Worm (Caenorhabditis elegans) whole organism, L4 larva: Measurements from ENCODE around the gene mul-1.

ENCODE experiments used
- F44E2.7 ChIP-seq: fragments of 200-800 bp; sonication (Bioruptor generic); IDR thresholded peaks from 2 replicates; pipeline ENCODE4 v2.1.2; 2022; ENCODE audit warnings: missing genetic modification characterization, missing compliant biosample characterization
- Y105C5A.15 ChIP-seq: fragments of 200-800 bp; sonication (Bioruptor generic); IDR thresholded peaks from 2 replicates; pipeline ENCODE4 v1.3.6; 2022; ENCODE audit warnings: missing genetic modification characterization, missing compliant biosample characterization
- Y5F2A.4 ChIP-seq: fragments of 200-800 bp; sonication (Bioruptor generic); optimal IDR thresholded peaks from 2 replicates; lab custom pipeline; 2018; ENCODE audit warnings: mild to moderate bottlenecking, missing genetic modification characterization, missing compliant biosample characterization
- ZK337.2 ChIP-seq: fragments of 200-800 bp; sonication (Bioruptor generic); IDR thresholded peaks from 2 replicates; pipeline ENCODE4 v1.3.6; 2022; ENCODE audit warnings: missing genetic modification reagents, missing genetic modification characterization, missing compliant biosample characterization
- ZK546.5 ChIP-seq, 2 experiments: sonication (generic microtip); optimal IDR thresholded peaks; 2 replicates each; lab custom pipeline; 2017; ENCODE audit warnings: missing biosample characterization in 2 of 2, missing genetic modification characterization in 2 of 2
- ceh-32 ChIP-seq: sonication (generic microtip); optimal IDR thresholded peaks from 2 replicates; lab custom pipeline; 2016; ENCODE audit warnings: mild to moderate bottlenecking, missing genetic modification characterization, missing compliant biosample characterization; ENCODE audit not compliant: poor library complexity
- ceh-44 ChIP-seq: fragments of 200-800 bp; sonication (Bioruptor generic); IDR thresholded peaks from 2 replicates; pipeline ENCODE4 v1.3.6; 2022; ENCODE audit warnings: missing genetic modification reagents, missing genetic modification characterization, missing compliant biosample characterization
- ceh-62 ChIP-seq: sonication (generic microtip); optimal IDR thresholded peaks from 2 replicates; lab custom pipeline; 2017; ENCODE audit warnings: missing biosample characterization, missing genetic modification characterization
- ces-1 ChIP-seq: fragments of 150-350 bp; sonication (generic microtip); optimal IDR thresholded peaks from 4 replicates; lab custom pipeline; 2014; ENCODE audit warnings: missing biosample characterization, missing genetic modification reagents, missing genetic modification characterization
- cey-2 ChIP-seq: sonication (generic microtip); optimal IDR thresholded peaks from 3 replicates; lab custom pipeline; 2017; ENCODE audit warnings: missing genetic modification characterization, mild to moderate bottlenecking, missing compliant biosample characterization, antibody characterized with exemption, borderline replicate concordance; ENCODE audit not compliant: insufficient read depth
- ctbp-1 ChIP-seq: fragments of 200-800 bp; sonication (Bioruptor generic); IDR thresholded peaks from 2 replicates; pipeline ENCODE4 v1.3.6; 2022; ENCODE audit warnings: missing genetic modification reagents, missing genetic modification characterization, missing compliant biosample characterization
- dmd-6 ChIP-seq: fragments of 200-800 bp; sonication (Bioruptor generic); IDR thresholded peaks from 2 replicates; pipeline ENCODE4 v1.3.6; 2022; ENCODE audit warnings: missing genetic modification reagents, missing genetic modification characterization, missing compliant biosample characterization
- dmd-9 ChIP-seq: fragments of 200-800 bp; sonication (Bioruptor generic); IDR thresholded peaks from 2 replicates; pipeline ENCODE4 v1.3.6; 2022; ENCODE audit warnings: missing genetic modification reagents, missing genetic modification characterization, missing compliant biosample characterization
- fos-1 ChIP-seq: fragments of 150-350 bp; optimal IDR thresholded peaks from 2 replicates; lab custom pipeline; 2014; ENCODE audit warnings: missing biosample characterization, missing genetic modification characterization
- hif-1 ChIP-seq, 2 experiments: sonication (generic microtip); optimal IDR thresholded peaks; 2 replicates each; lab custom pipeline; 2016 to 2017; ENCODE audit warnings: missing compliant biosample characterization in 2 of 2, missing genetic modification characterization in 2 of 2, missing genetic modification reagents in 2 of 2, missing genotype in 2 of 2, mild to moderate bottlenecking in 1 of 2
- hlh-11 ChIP-seq: fragments of 200-800 bp; sonication (Bioruptor generic); optimal IDR thresholded peaks from 2 replicates; lab custom pipeline; 2018; ENCODE audit warnings: mild to moderate bottlenecking, missing genetic modification characterization, missing compliant biosample characterization
- jun-1 ChIP-seq: fragments of 150-350 bp; optimal IDR thresholded peaks from 2 replicates; lab custom pipeline; 2014; ENCODE audit warnings: missing biosample characterization, missing genetic modification reagents, missing genetic modification characterization
- lin-13 ChIP-seq: fragments of 150-350 bp; optimal IDR thresholded peaks from 2 replicates; lab custom pipeline; 2014; ENCODE audit warnings: missing biosample characterization, missing genetic modification reagents, missing genetic modification characterization
- lin-39 ChIP-seq: fragments of 150-350 bp; optimal IDR thresholded peaks from 2 replicates; lab custom pipeline; 2014; ENCODE audit warnings: missing biosample characterization, missing genetic modification reagents, missing genetic modification characterization
- lir-3 ChIP-seq: sonication (generic microtip); optimal IDR thresholded peaks from 2 replicates; lab custom pipeline; 2016; ENCODE audit warnings: mild to moderate bottlenecking, missing genetic modification characterization, missing compliant biosample characterization
- mep-1 ChIP-seq: fragments of 150-350 bp; sonication (generic microtip); optimal IDR thresholded peaks from 3 replicates; lab custom pipeline; 2014; ENCODE audit warnings: missing biosample characterization, missing genetic modification characterization
- mxl-2 ChIP-seq: fragments of 200-800 bp; sonication (Bioruptor generic); conservative IDR thresholded peaks from 2 replicates; pipeline ENCODE4 v1.3.6; 2022; ENCODE audit warnings: missing genetic modification reagents, missing genetic modification characterization, missing compliant biosample characterization
- mxl-3 ChIP-seq: fragments of 200-800 bp; sonication (Bioruptor generic); optimal IDR thresholded peaks from 2 replicates; lab custom pipeline; 2018; ENCODE audit warnings: mild to moderate bottlenecking, missing genetic modification characterization, missing compliant biosample characterization
- nhr-102 ChIP-seq: sonication (generic microtip); optimal IDR thresholded peaks from 2 replicates; lab custom pipeline; 2016; ENCODE audit warnings: mild to moderate bottlenecking, missing genetic modification characterization, moderate library complexity, missing compliant biosample characterization
- nhr-11 ChIP-seq: fragments of 150-350 bp; optimal IDR thresholded peaks from 2 replicates; lab custom pipeline; 2014; ENCODE audit warnings: missing biosample characterization, missing genetic modification characterization
- nhr-25 ChIP-seq: sonication (generic microtip); optimal IDR thresholded peaks from 2 replicates; lab custom pipeline; 2017; ENCODE audit warnings: missing genetic modification characterization, mild to moderate bottlenecking, missing compliant biosample characterization, antibody characterized with exemption, moderate library complexity, borderline replicate concordance; ENCODE audit not compliant: insufficient read depth
- nhr-28 ChIP-seq: fragments of 150-350 bp; optimal IDR thresholded peaks from 2 replicates; lab custom pipeline; 2014; ENCODE audit warnings: missing biosample characterization, missing genetic modification characterization
- nhr-41 ChIP-seq: fragments of 200-800 bp; sonication (Bioruptor generic); IDR thresholded peaks from 2 replicates; pipeline ENCODE4 v1.3.6; 2022; ENCODE audit warnings: missing genetic modification reagents, missing genetic modification characterization, missing compliant biosample characterization
- nhr-42 ChIP-seq: fragments of 200-800 bp; sonication (Bioruptor generic); IDR thresholded peaks from 2 replicates; pipeline ENCODE4 v1.3.6; 2022; ENCODE audit warnings: missing genetic modification characterization, missing compliant biosample characterization
- nhr-48 ChIP-seq: sonication (generic microtip); optimal IDR thresholded peaks from 2 replicates; lab custom pipeline; 2016; ENCODE audit warnings: mild to moderate bottlenecking, missing genetic modification characterization, missing compliant biosample characterization
- nhr-6 ChIP-seq: fragments of 150-350 bp; optimal IDR thresholded peaks from 2 replicates; lab custom pipeline; 2014; ENCODE audit warnings: missing biosample characterization, missing genetic modification characterization
- saeg-2 ChIP-seq: fragments of 200-800 bp; sonication (Bioruptor generic); IDR thresholded peaks from 2 replicates; pipeline ENCODE4 v1.3.6; 2022; ENCODE audit warnings: missing genetic modification reagents, missing genetic modification characterization, missing compliant biosample characterization
- sdz-12 ChIP-seq: fragments of 200-800 bp; sonication (Bioruptor generic); optimal IDR thresholded peaks from 2 replicates; lab custom pipeline; 2018; ENCODE audit warnings: mild to moderate bottlenecking, missing genetic modification characterization, missing compliant biosample characterization
- skn-1 ChIP-seq: fragments of 150-350 bp; optimal IDR thresholded peaks from 2 replicates; lab custom pipeline; 2014; ENCODE audit warnings: missing biosample characterization, missing genetic modification characterization
- snpc-1.2 ChIP-seq: fragments of 200-800 bp; sonication (Bioruptor generic); IDR thresholded peaks from 2 replicates; pipeline ENCODE4 v1.3.6; 2022; ENCODE audit warnings: missing genetic modification reagents, missing genetic modification characterization, missing compliant biosample characterization
- spr-3 ChIP-seq: fragments of 200-800 bp; sonication (Bioruptor generic); optimal IDR thresholded peaks from 2 replicates; lab custom pipeline; 2018; ENCODE audit warnings: mild to moderate bottlenecking, missing genetic modification characterization, missing compliant biosample characterization
- tag-97 ChIP-seq: fragments of 200-800 bp; sonication (Bioruptor generic); IDR thresholded peaks from 2 replicates; pipeline ENCODE4 v1.3.6; 2022; ENCODE audit warnings: missing genetic modification characterization, missing compliant biosample characterization
- unc-130 ChIP-seq: sonication (generic microtip); optimal IDR thresholded peaks from 2 replicates; lab custom pipeline; 2016; ENCODE audit warnings: missing genetic modification reagents, missing genetic modification characterization, missing compliant biosample characterization
- vab-7 ChIP-seq: fragments of 200-800 bp; sonication (Bioruptor generic); IDR thresholded peaks from 2 replicates; pipeline ENCODE4 v1.3.6; 2022; ENCODE audit warnings: missing genetic modification reagents, missing genetic modification characterization, missing compliant biosample characterization
- zag-1 ChIP-seq: fragments of 150-350 bp; optimal IDR thresholded peaks from 2 replicates; lab custom pipeline; 2014; ENCODE audit warnings: missing biosample characterization, missing genetic modification characterization
- zfp-2 ChIP-seq: sonication (generic microtip); optimal IDR thresholded peaks from 2 replicates; lab custom pipeline; 2016; ENCODE audit warnings: mild to moderate bottlenecking, missing genetic modification characterization, missing compliant biosample characterization
- zip-11 ChIP-seq: fragments of 200-800 bp; sonication (Bioruptor generic); IDR thresholded peaks from 2 replicates; pipeline ENCODE4 v1.3.6; 2022; ENCODE audit warnings: missing genetic modification characterization, missing compliant biosample characterization
- ztf-11 ChIP-seq: fragments of 150-350 bp; optimal IDR thresholded peaks from 2 replicates; lab custom pipeline; 2014; ENCODE audit warnings: missing biosample characterization, missing genetic modification characterization

The mul-1 gene

DNA sequence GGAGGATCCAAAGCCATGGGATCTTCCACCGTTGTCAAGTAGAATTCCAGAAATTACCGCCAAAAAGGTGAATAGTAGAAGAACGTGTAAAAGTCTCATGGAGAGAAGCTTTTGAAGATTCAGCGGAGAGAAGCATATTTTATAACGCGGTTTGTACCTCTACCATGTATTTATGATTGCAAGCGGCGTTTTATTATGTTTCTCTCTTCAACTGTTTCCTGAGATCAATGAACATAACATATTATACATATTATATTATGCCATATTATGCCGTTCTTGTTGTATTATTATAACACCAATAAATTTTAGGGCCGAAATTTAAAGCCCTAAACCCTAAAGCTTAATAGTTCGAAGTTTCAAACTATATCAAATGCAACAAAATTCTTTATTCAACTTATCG is 17.3 kb upstream of the mul-1 start, which contains the start of gene F49F1.18:
TSS of gene F49F1.18 (minus strand) at position 101 of the 400 bp plus-strand sequence.
- TF ChIP-seq lin-39 (tag; lab: Kevin White, UChicago): no peak
- no peak for TF ChIP-seq snpc-1.2 (GFP tag; lab: Robert Waterston, UW)
- TF ChIP-seq nhr-25: no peak
- TF ChIP-seq ctbp-1 (GFP tag; lab: Robert Waterston, UW): no peak
- TF ChIP-seq lin-13 (GFP tag; lab: Kevin White, UChicago): no peak
- no peak for TF ChIP-seq tag-97 (GFP tag; lab: Robert Waterston, UW)
- no peak for TF ChIP-seq mxl-3 (GFP tag; lab: Kevin White, UChicago)
- no peak for TF ChIP-seq mep-1
- no peak for TF ChIP-seq zfp-2 (tag; lab: Kevin White, UChicago)
- TF ChIP-seq ceh-44: no peak
- TF ChIP-seq dmd-6 (GFP tag; lab: Robert Waterston, UW): no peak
- TF ChIP-seq Y105C5A.15 (GFP tag; lab: Robert Waterston, UW): no peak
- TF ChIP-seq ceh-62 (tag; lab: Kevin White, UChicago): no peak
- TF ChIP-seq jun-1 (tag; lab: Kevin White, UChicago): no peak
- TF ChIP-seq zip-11: no peak
- no peak for TF ChIP-seq nhr-42 (GFP tag; lab: Robert Waterston, UW)

DNA sequence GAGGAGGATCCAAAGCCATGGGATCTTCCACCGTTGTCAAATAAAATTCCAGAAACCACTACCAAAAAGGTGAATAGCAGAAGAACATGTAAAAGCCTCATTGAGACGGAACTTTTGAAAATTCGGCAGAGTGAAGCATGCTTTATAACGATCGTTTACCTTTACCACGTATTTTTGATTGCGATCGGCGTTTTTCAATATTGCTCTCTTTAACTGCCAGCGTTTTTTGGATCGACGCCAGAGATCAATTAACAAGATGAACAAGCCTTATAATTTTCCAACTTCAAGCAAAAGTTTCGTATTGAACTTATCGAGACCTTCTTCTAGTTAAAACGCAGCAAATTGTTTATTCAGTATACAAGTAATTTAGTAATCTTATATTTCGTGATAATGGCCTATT is 16.1 kb upstream of the mul-1 start, which contains the start of gene F49F1.10:
TSS of gene F49F1.10 (minus strand) at position 101 of the 400 bp plus-strand sequence.
- TF ChIP-seq fos-1 (tag; lab: Kevin White, UChicago) (no peak), ceh-32 (tag; lab: Kevin White, UChicago) (no peak), dmd-9 (GFP tag; lab: Robert Waterston, UW) (no peak), zfp-2 (tag; lab: Kevin White, UChicago) (no peak), sdz-12 (GFP tag; lab: Kevin White, UChicago) (no peak), lir-3 (tag; lab: Kevin White, UChicago) (no peak)

DNA sequence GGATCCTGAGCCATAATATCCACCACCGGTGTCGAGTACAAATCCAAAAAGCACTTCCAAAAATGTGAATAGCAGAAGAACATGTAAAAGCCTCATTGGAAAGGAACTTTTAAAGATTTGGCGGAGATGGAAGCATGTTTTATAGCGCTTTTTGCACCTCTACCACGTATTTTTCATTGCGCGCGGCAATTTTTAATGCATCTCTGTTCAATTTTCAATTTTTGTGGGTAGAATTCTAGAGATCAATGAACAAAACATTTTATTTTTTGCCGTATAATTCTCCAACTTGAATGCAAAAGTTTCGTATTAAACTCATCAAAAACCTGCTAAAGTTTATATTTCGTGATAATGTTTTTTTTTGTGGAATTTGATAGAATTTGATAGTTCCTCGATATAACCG is 14.5 kb upstream of the mul-1 start, which contains the start of gene F49F1.9:
TSS of gene F49F1.9 (minus strand) at position 101 of the 400 bp plus-strand sequence.
- no peak for TF ChIP-seq ZK337.2
- no peak for TF ChIP-seq F44E2.7 (GFP tag; lab: Robert Waterston, UW)
- no peak for TF ChIP-seq zag-1 (tag; lab: Kevin White, UChicago)
- no peak for TF ChIP-seq nhr-25
- no peak for TF ChIP-seq nhr-102 (tag; lab: Kevin White, UChicago)
- no peak for TF ChIP-seq nhr-6 (tag; lab: Kevin White, UChicago)
- no peak for TF ChIP-seq Y5F2A.4 (GFP tag; lab: Kevin White, UChicago)
- no peak for TF ChIP-seq unc-130 (GFP tag; lab: Kevin White, UChicago)
- TF ChIP-seq ZK546.5 (tag; optimal IDR thresholded peaks at IDR 0.05; lab: Kevin White, UChicago): no peak
- TF ChIP-seq nhr-28: no peak
- no peak for TF ChIP-seq hif-1 (tag; optimal IDR thresholded peaks at IDR 0.05; lab: Kevin White, UChicago)
- no peak for TF ChIP-seq mxl-2 (GFP tag; lab: Robert Waterston, UW)
- TF ChIP-seq spr-3 (GFP tag; lab: Kevin White, UChicago): no peak

DNA sequence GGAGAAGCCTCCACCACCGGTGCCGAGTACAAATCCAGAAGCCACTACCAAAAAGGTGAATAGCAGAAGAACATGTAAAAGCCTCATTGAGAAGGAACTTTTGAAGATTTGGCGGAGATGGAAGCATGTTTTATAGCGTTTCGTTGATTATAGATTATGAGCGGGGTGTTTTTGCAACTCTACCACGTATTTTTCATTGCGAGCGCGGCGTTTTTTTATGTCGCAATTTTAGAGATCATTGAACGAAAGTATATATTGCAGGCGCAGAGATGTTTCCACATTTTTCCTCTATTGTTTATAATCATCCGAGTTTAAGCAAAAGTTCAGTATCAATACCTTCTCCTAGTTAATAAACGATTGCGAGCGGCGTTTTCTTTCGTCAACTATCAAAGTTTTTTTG is 12.8 kb upstream of the mul-1 start, which contains the start of gene F49F1.17:
TSS of gene F49F1.17 (minus strand) at position 101 of the 400 bp plus-strand sequence.
- TF ChIP-seq dmd-9 (GFP tag; lab: Robert Waterston, UW) (no peak), nhr-41 (GFP tag; lab: Robert Waterston, UW) (no peak), ztf-11 (tag; lab: Kevin White, UChicago) (no peak), nhr-25 (no peak), nhr-11 (tag; lab: Kevin White, UChicago) (no peak), nhr-48 (no peak), saeg-2 (GFP tag; lab: Robert Waterston, UW) (no peak), skn-1 (tag; lab: Kevin White, UChicago) (no peak), spr-3 (GFP tag; lab: Kevin White, UChicago) (no peak), jun-1 (tag; lab: Kevin White, UChicago) (no peak), cey-2 (no peak), ces-1 (GFP tag; lab: Kevin White, UChicago) (no peak), snpc-1.2 (GFP tag; lab: Robert Waterston, UW) (no peak), ceh-32 (tag; lab: Kevin White, UChicago) (no peak), vab-7 (no peak), hlh-11 (tag; lab: Kevin White, UChicago) (no peak)
